Fruit fly (Drosophila melanogaster) whole organism, embryonic: ENCODE data around the gene dlg1.

ENCODE experiments used
- Bdp1 ChIP-seq: fragments of 200-800 bp; sonication (Bioruptor generic); optimal IDR thresholded peaks from 3 replicates; lab custom pipeline; 2016; ENCODE audit warnings: missing biosample characterization, missing genetic modification characterization
- BtbVII ChIP-seq: fragments of 200-800 bp; sonication (Bioruptor generic); optimal IDR thresholded peaks from 3 replicates; lab custom pipeline; 2017; ENCODE audit warnings: missing biosample characterization, mild to moderate bottlenecking, missing genetic modification characterization
- CG11093 ChIP-seq: fragments of 200-800 bp; sonication (Bioruptor generic); IDR thresholded peaks from 3 replicates; pipeline ENCODE4 v1.3.6; 2022; ENCODE audit warnings: missing biosample characterization, missing genetic modification characterization
- CG13296 ChIP-seq: fragments of 200-800 bp; sonication (Bioruptor generic); optimal IDR thresholded peaks from 3 replicates; lab custom pipeline; 2018; ENCODE audit warnings: missing biosample characterization, mild to moderate bottlenecking, missing genetic modification characterization
- CG14050 ChIP-seq: fragments of 200-800 bp; sonication (Bioruptor generic); IDR thresholded peaks from 3 replicates; pipeline ENCODE4 v1.3.6; 2022; ENCODE audit warnings: missing biosample characterization, missing genetic modification characterization
- CG14860 ChIP-seq: fragments of 200-800 bp; sonication (Bioruptor generic); IDR thresholded peaks from 3 replicates; pipeline ENCODE4 v1.3.6; 2022; ENCODE audit warnings: missing biosample characterization, missing genetic modification characterization; ENCODE audit not compliant: partially characterized antibody
- CG30020 ChIP-seq: fragments of 200-800 bp; optimal IDR thresholded peaks from 2 replicates; lab custom pipeline; 2019; ENCODE audit warnings: missing biosample characterization, mild to moderate bottlenecking, missing genetic modification characterization, moderate library complexity
- CG30403 ChIP-seq: fragments of 200-800 bp; sonication (Bioruptor generic); optimal IDR thresholded peaks from 3 replicates; lab custom pipeline; 2016; ENCODE audit warnings: missing biosample characterization, missing genetic modification characterization
- CG43689 ChIP-seq: fragments of 200-800 bp; sonication (Bioruptor generic); IDR thresholded peaks from 2 replicates; pipeline ENCODE4 v1.3.6; 2022; ENCODE audit warnings: missing biosample characterization, missing genetic modification characterization
- CG4617 ChIP-seq: fragments of 200-800 bp; sonication (Bioruptor generic); optimal IDR thresholded peaks from 3 replicates; lab custom pipeline; 2016; ENCODE audit warnings: missing biosample characterization, missing genetic modification characterization, borderline replicate concordance
- CG6683 ChIP-seq: fragments of 200-800 bp; sonication (Bioruptor generic); optimal IDR thresholded peaks from 2 replicates; lab custom pipeline; 2017; ENCODE audit warnings: missing biosample characterization, mild to moderate bottlenecking, missing genetic modification characterization, missing genetic modification reagents
- CG8281 ChIP-seq: fragments of 200-800 bp; sonication (Bioruptor generic); optimal IDR thresholded peaks from 2 replicates; lab custom pipeline; 2018; ENCODE audit warnings: missing biosample characterization, mild to moderate bottlenecking, missing genetic modification characterization, moderate library complexity
- CG8478 ChIP-seq: fragments of >200 bp; optimal IDR thresholded peaks from 2 replicates; lab custom pipeline; 2018
- CG9437 ChIP-seq: fragments of 200-800 bp; sonication (Bioruptor generic); optimal IDR thresholded peaks from 2 replicates; lab custom pipeline; 2018; ENCODE audit warnings: missing biosample characterization, mild to moderate bottlenecking, missing genetic modification characterization
- D19A ChIP-seq: fragments of 200-800 bp; optimal IDR thresholded peaks from 3 replicates; lab custom pipeline; 2019; ENCODE audit warnings: missing biosample characterization, mild to moderate bottlenecking, missing genetic modification characterization, moderate library complexity
- Drgx ChIP-seq: fragments of 200-800 bp; sonication (Bioruptor generic); IDR thresholded peaks from 2 replicates; pipeline ENCODE4 v1.3.6; 2022; ENCODE audit warnings: missing biosample characterization, missing genetic modification characterization
- Fer1 ChIP-seq: fragments of 200-800 bp; sonication (Bioruptor generic); optimal IDR thresholded peaks from 2 replicates; lab custom pipeline; 2017; ENCODE audit warnings: missing biosample characterization, mild to moderate bottlenecking, missing genetic modification characterization
- Hr39 ChIP-seq: fragments of >200 bp; optimal IDR thresholded peaks from 2 replicates; lab custom pipeline; 2017
- Jarid2 ChIP-seq: fragments of 200-800 bp; sonication (Bioruptor generic); optimal IDR thresholded peaks from 3 replicates; lab custom pipeline; 2017; ENCODE audit warnings: mild to moderate bottlenecking, missing biosample characterization, missing genetic modification reagents, missing genetic modification characterization
- Opbp ChIP-seq: fragments of 200-800 bp; sonication (Bioruptor generic); IDR thresholded peaks from 3 replicates; pipeline ENCODE4 v1.3.6; 2022; ENCODE audit warnings: missing biosample characterization, missing genetic modification characterization; ENCODE audit not compliant: partially characterized antibody
- Six4 ChIP-seq: fragments of 200-800 bp; sonication (Bioruptor generic); optimal IDR thresholded peaks from 2 replicates; lab custom pipeline; 2016; ENCODE audit warnings: missing biosample characterization, missing genetic modification characterization
- TFAM ChIP-seq: fragments of 200-800 bp; sonication (Bioruptor generic); optimal IDR thresholded peaks from 2 replicates; lab custom pipeline; 2017; ENCODE audit warnings: missing biosample characterization, missing genetic modification characterization, inconsistent platforms
- Tbp ChIP-seq: fragments of >200 bp; optimal IDR thresholded peaks from 2 replicates; lab custom pipeline; 2018; ENCODE audit warnings: missing biosample characterization, missing genetic modification characterization
- Vsx1 ChIP-seq: fragments of 200-800 bp; sonication (Bioruptor generic); optimal IDR thresholded peaks from 2 replicates; lab custom pipeline; 2017; ENCODE audit warnings: missing biosample characterization, mild to moderate bottlenecking, missing genetic modification characterization, missing genetic modification reagents
- Xbp1 ChIP-seq: fragments of 200-800 bp; sonication (Bioruptor generic); optimal IDR thresholded peaks from 3 replicates; lab custom pipeline; 2016; ENCODE audit warnings: missing biosample characterization, mild to moderate bottlenecking, missing genetic modification characterization
- Xrp1 ChIP-seq: fragments of 200-800 bp; sonication (Bioruptor generic); IDR thresholded peaks from 2 replicates; pipeline ENCODE4 v1.3.6; 2022; ENCODE audit warnings: missing biosample characterization, missing genetic modification characterization
- bcd ChIP-seq: fragments of 200-800 bp; sonication (Bioruptor generic); optimal IDR thresholded peaks from 2 replicates; lab custom pipeline; 2017; ENCODE audit warnings: missing biosample characterization, mild to moderate bottlenecking, missing genetic modification characterization
- bigmax ChIP-seq: fragments of 200-800 bp; sonication (Bioruptor generic); optimal IDR thresholded peaks from 2 replicates; lab custom pipeline; 2018; ENCODE audit warnings: missing biosample characterization, mild to moderate bottlenecking, missing genetic modification characterization
- crc ChIP-seq: fragments of 200-800 bp; sonication (Bioruptor generic); optimal IDR thresholded peaks from 2 replicates; lab custom pipeline; 2016; ENCODE audit warnings: missing biosample characterization, missing genetic modification characterization
- disco-r ChIP-seq: fragments of 200-800 bp; sonication (Bioruptor generic); optimal IDR thresholded peaks from 2 replicates; lab custom pipeline; 2016; ENCODE audit warnings: missing biosample characterization, missing genetic modification characterization
- dmrt11E ChIP-seq: fragments of 200-800 bp; sonication (Bioruptor generic); optimal IDR thresholded peaks from 3 replicates; lab custom pipeline; 2018; ENCODE audit warnings: missing biosample characterization, mild to moderate bottlenecking, missing genetic modification characterization, moderate library complexity
- emc ChIP-seq: fragments of 200-800 bp; sonication (Bioruptor generic); optimal IDR thresholded peaks from 2 replicates; lab custom pipeline; 2016; ENCODE audit warnings: missing biosample characterization, missing genetic modification characterization
- ems ChIP-seq: fragments of 200-800 bp; sonication (Bioruptor generic); optimal IDR thresholded peaks from 3 replicates; lab custom pipeline; 2016; ENCODE audit warnings: missing biosample characterization, missing genetic modification characterization
- fd102C ChIP-seq: fragments of 200-800 bp; sonication (Bioruptor generic); optimal IDR thresholded peaks from 2 replicates; lab custom pipeline; 2018; ENCODE audit warnings: missing biosample characterization, mild to moderate bottlenecking, missing genetic modification characterization, moderate library complexity
- fd3F ChIP-seq: fragments of 200-800 bp; sonication (Bioruptor generic); optimal IDR thresholded peaks from 2 replicates; lab custom pipeline; 2018; ENCODE audit warnings: missing biosample characterization, mild to moderate bottlenecking, missing genetic modification characterization, moderate library complexity
- gem ChIP-seq: fragments of 200-800 bp; sonication (Bioruptor generic); optimal IDR thresholded peaks from 2 replicates; lab custom pipeline; 2019; ENCODE audit warnings: missing biosample characterization, mild to moderate bottlenecking, missing genetic modification characterization, moderate library complexity
- her ChIP-seq: fragments of 200-800 bp; sonication (Bioruptor generic); optimal IDR thresholded peaks from 2 replicates; lab custom pipeline; 2016; ENCODE audit warnings: missing biosample characterization, missing genetic modification characterization
- hth ChIP-seq: fragments of >200 bp; optimal IDR thresholded peaks from 2 replicates; lab custom pipeline; 2017; ENCODE audit warnings: inconsistent platforms
- ind ChIP-seq: fragments of 200-800 bp; sonication (Bioruptor generic); optimal IDR thresholded peaks from 3 replicates; lab custom pipeline; 2016; ENCODE audit warnings: missing biosample characterization, missing genetic modification characterization
- jumu ChIP-seq: fragments of 200-800 bp; sonication (Bioruptor generic); optimal IDR thresholded peaks from 3 replicates; lab custom pipeline; 2016; ENCODE audit warnings: missing biosample characterization, missing genetic modification characterization
- ken ChIP-seq: fragments of 200-800 bp; sonication (Bioruptor generic); IDR thresholded peaks from 3 replicates; pipeline ENCODE4 v1.3.6; 2022; ENCODE audit warnings: missing biosample characterization, missing genetic modification characterization
- nerfin-1 ChIP-seq: fragments of 200-800 bp; sonication (Bioruptor generic); optimal IDR thresholded peaks from 3 replicates; lab custom pipeline; 2019; ENCODE audit warnings: missing biosample characterization, mild to moderate bottlenecking, missing genetic modification characterization, moderate library complexity
- p53 ChIP-seq: fragments of 200-800 bp; sonication (Bioruptor generic); optimal IDR thresholded peaks from 2 replicates; lab custom pipeline; 2016; ENCODE audit warnings: missing biosample characterization, missing genetic modification characterization
- pnt ChIP-seq: fragments of 200-800 bp; sonication (Bioruptor generic); optimal IDR thresholded peaks from 3 replicates; lab custom pipeline; 2016; ENCODE audit warnings: missing biosample characterization, missing genetic modification characterization
- psq ChIP-seq: fragments of 200-800 bp; sonication (Bioruptor generic); optimal IDR thresholded peaks from 2 replicates; lab custom pipeline; 2017; ENCODE audit warnings: missing biosample characterization, missing genetic modification characterization
- schlank ChIP-seq: fragments of 200-800 bp; sonication (Bioruptor generic); optimal IDR thresholded peaks from 2 replicates; lab custom pipeline; 2018; ENCODE audit warnings: missing biosample characterization, mild to moderate bottlenecking, missing genetic modification characterization
- sd ChIP-seq: fragments of 200-800 bp; sonication (Bioruptor generic); optimal IDR thresholded peaks from 3 replicates; lab custom pipeline; 2018; ENCODE audit warnings: missing biosample characterization, mild to moderate bottlenecking, missing genetic modification characterization, moderate library complexity
- stwl ChIP-seq: fragments of 200-800 bp; sonication (Bioruptor generic); optimal IDR thresholded peaks from 3 replicates; lab custom pipeline; 2018; ENCODE audit warnings: missing biosample characterization, mild to moderate bottlenecking, missing genetic modification characterization, moderate library complexity
- wor ChIP-seq: fragments of 200-800 bp; sonication (Bioruptor generic); IDR thresholded peaks from 2 replicates; pipeline ENCODE4 v1.3.6; 2022; ENCODE audit warnings: missing biosample characterization, missing genetic modification characterization
- z ChIP-seq: fragments of 200-800 bp; sonication (Bioruptor generic); IDR thresholded peaks from 3 replicates; pipeline ENCODE4 v1.3.6; 2022; ENCODE audit warnings: missing biosample characterization, missing genetic modification characterization

Gene dlg1

dm6 chrX:11338973-11339867 lies 30.2 kb upstream of the dlg1 start (continued):
- no peak for TF ChIP-seq D19A
- peak; percentile 53 for TF ChIP-seq ind (GFP tag; lab: Kevin White, UChicago)
- TF ChIP-seq emc, result no peak
- TF ChIP-seq Fer1, result no peak
- TF ChIP-seq crc, result peak; percentile 9
- TF ChIP-seq hth (lab: Kevin White, UChicago), result no peak
- TF ChIP-seq CG6683 (GFP tag; lab: Kevin White, UChicago), result no peak
- TF ChIP-seq Hr39, result no peak
- peak; percentile 35 for TF ChIP-seq Xbp1 (GFP tag; lab: Kevin White, UChicago)
- TF ChIP-seq Opbp, result peak; percentile 91
- no peak for TF ChIP-seq Jarid2 (GFP tag; lab: Kevin White, UChicago)
- no peak for TF ChIP-seq ken (GFP tag; lab: Robert Waterston, UW)
- no peak for TF ChIP-seq CG43689 (GFP tag; lab: Robert Waterston, UW)
- TF ChIP-seq Bdp1 (GFP tag; lab: Kevin White, UChicago), result no peak
- peak; percentile 18 for TF ChIP-seq disco-r
- peak; percentile 58 for TF ChIP-seq CG30403 (GFP tag; lab: Kevin White, UChicago)
- peak; percentile 36 for TF ChIP-seq Tbp (GFP tag; lab: Kevin White, UChicago)
- TF ChIP-seq CG8281 (tag; lab: Kevin White, UChicago), result no peak
- TF ChIP-seq dmrt11E (tag; lab: Kevin White, UChicago), result no peak
- TF ChIP-seq sd, result peak; percentile 87
- TF ChIP-seq TFAM (GFP tag; lab: Kevin White, UChicago), result no peak
- peak; percentile 44 for TF ChIP-seq CG4617 (GFP tag; lab: Kevin White, UChicago)
- peak; percentile 31 for TF ChIP-seq gem
- peak; percentile 69 for TF ChIP-seq jumu (GFP tag; lab: Kevin White, UChicago)
- TF ChIP-seq CG14860 (GFP tag; lab: Robert Waterston, UW), result peak; percentile 87
- TF ChIP-seq bigmax, result no peak
- no peak for TF ChIP-seq psq (GFP tag; lab: Kevin White, UChicago)
- TF ChIP-seq Xrp1 (GFP tag; lab: Robert Waterston, UW), result no peak
- no peak for TF ChIP-seq Drgx
- no peak for TF ChIP-seq nerfin-1
- TF ChIP-seq pnt (GFP tag; lab: Kevin White, UChicago), result peak; percentile 28
- TF ChIP-seq z (GFP tag; lab: Robert Waterston, UW), result no peak
- peak; percentile 58 for TF ChIP-seq her (GFP tag; lab: Kevin White, UChicago)
- peak; percentile 16 for TF ChIP-seq bcd
- TF ChIP-seq stwl (tag; lab: Kevin White, UChicago), result peak; percentile 54
- no peak for TF ChIP-seq CG11093
- TF ChIP-seq CG8478 (lab: Kevin White, UChicago), result no peak
- TF ChIP-seq schlank (tag; lab: Kevin White, UChicago), result no peak
- peak; percentile 3 for TF ChIP-seq Six4 (GFP tag; lab: Kevin White, UChicago)
- TF ChIP-seq CG14050 (GFP tag; lab: Robert Waterston, UW), result no peak
- peak; percentile 16 for TF ChIP-seq fd3F (GFP tag; lab: Kevin White, UChicago)
- TF ChIP-seq Vsx1, result no peak
- no peak for TF ChIP-seq ems (GFP tag; lab: Kevin White, UChicago)
- no peak for TF ChIP-seq CG13296
- TF ChIP-seq CG30020 (tag; lab: Kevin White, UChicago), result peak; percentile 58
- TF ChIP-seq wor (GFP tag; lab: Robert Waterston, UW), result no peak
- no peak for TF ChIP-seq fd102C
- no peak for TF ChIP-seq p53
- TF ChIP-seq CG9437, result no peak
- peak; percentile 56 for TF ChIP-seq BtbVII (GFP tag; lab: Kevin White, UChicago)
